Worm (Caenorhabditis elegans): ENCODE results near the gene nep-20.

The nep-20 gene

DNA sequence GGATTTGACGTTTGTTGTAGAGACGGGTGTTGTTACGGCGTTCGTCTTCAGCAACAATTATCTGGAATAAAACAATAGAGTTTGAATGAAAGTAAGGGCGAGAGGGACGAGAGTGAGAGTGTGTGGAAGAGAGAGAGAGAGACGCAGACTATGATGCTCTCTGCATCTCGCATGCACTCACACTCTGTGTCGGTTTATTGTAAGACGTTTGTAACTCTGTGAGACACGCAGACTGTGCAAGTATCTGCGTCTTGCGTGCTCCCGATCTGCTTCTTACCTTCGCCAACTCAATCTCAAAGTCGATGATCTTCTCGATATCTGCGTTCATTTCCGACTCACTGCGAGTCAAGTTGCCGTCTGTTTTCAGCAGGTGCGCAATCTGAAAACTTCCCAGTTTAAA is 27.6 kb upstream of the nep-20 start:
- TF ChIP-seq lin-39 (tag; optimal IDR thresholded peaks at IDR 0.05) (no peak), unc-62 (GFP tag; optimal IDR thresholded peaks at IDR 0.05) (no peak), snpc-4 (tag; optimal IDR thresholded peaks at IDR 0.05) (no peak), elt-1 (tag; optimal IDR thresholded peaks at IDR 0.05) (no peak), ztf-11 (tag; optimal IDR thresholded peaks at IDR 0.05) (no peak), aly-2 (tag; optimal IDR thresholded peaks at IDR 0.05) (no peak), zag-1 (tag; optimal IDR thresholded peaks at IDR 0.05) (no peak), ztf-4 (tag; optimal IDR thresholded peaks at IDR 0.05) (no peak), lsy-12 (tag; optimal IDR thresholded peaks at IDR 0.05) (no peak), ama-1 (optimal IDR thresholded peaks at IDR 0.05) (no peak), lin-15B (tag; optimal IDR thresholded peaks at IDR 0.05) (no peak), nfya-1 (tag; optimal IDR thresholded peaks at IDR 0.05; ENCODE audit: insufficient read depth) (no peak), nhr-43 (tag; optimal IDR thresholded peaks at IDR 0.05; ENCODE audit: poor library complexity, severe bottlenecking) (no peak), ceh-28 (tag; optimal IDR thresholded peaks at IDR 0.05) (no peak), egl-27 (tag; optimal IDR thresholded peaks at IDR 0.05) (no peak), R02D3.7 (tag; optimal IDR thresholded peaks at IDR 0.05) (no peak)

DNA sequence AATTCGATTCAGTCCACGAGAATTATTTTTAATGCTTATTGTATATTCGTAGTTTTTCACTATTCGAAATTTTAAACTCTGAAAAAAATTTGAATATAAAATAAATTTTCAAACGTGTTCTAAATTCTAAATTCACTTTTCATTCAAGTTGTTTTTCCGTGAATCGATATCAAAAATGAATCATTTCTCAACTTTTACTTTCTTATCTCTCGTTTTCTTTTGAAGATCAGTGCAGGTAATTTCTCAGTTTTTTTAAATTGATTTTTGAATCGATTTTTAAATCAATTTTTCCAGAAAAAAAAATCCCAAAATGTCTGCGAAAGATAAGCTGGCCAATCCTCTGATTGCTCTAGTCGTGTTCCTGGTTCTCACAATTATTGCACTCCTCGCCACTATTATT is 21.1 kb upstream of the nep-20 start, which contains the start of gene nep-6:
Gene nep-6, plus strand, starts transcription at position 301 of the 400 bp plus-strand sequence.
- TF ChIP-seq ztf-4 (tag; optimal IDR thresholded peaks at IDR 0.05) (no peak), egl-5 (tag; optimal IDR thresholded peaks at IDR 0.05) (no peak), nhr-12 (tag; optimal IDR thresholded peaks at IDR 0.05) (no peak), ceh-82 (tag; optimal IDR thresholded peaks at IDR 0.05) (no peak), R02D3.7 (tag; optimal IDR thresholded peaks at IDR 0.05) (no peak), elt-1 (tag; optimal IDR thresholded peaks at IDR 0.05) (no peak), snpc-4 (tag; optimal IDR thresholded peaks at IDR 0.05) (no peak), elt-3 (tag; optimal IDR thresholded peaks at IDR 0.05) (no peak), aly-2 (tag; optimal IDR thresholded peaks at IDR 0.05) (no peak), daf-12 (tag; optimal IDR thresholded peaks at IDR 0.05) (no peak), pha-4 (tag; optimal IDR thresholded peaks at IDR 0.05) (no peak), nfya-1 (tag; optimal IDR thresholded peaks at IDR 0.05; ENCODE audit: insufficient read depth) (no peak), tbx-2 (tag; optimal IDR thresholded peaks at IDR 0.05) (no peak), nhr-11 (tag; optimal IDR thresholded peaks at IDR 0.05) (no peak), ama-1 (optimal IDR thresholded peaks at IDR 0.05) (no peak), mml-1 (tag; optimal IDR thresholded peaks at IDR 0.05) (no peak), zag-1 (tag; optimal IDR thresholded peaks at IDR 0.05) (no peak), ceh-9 (tag; optimal IDR thresholded peaks at IDR 0.05) (no peak)

DNA sequence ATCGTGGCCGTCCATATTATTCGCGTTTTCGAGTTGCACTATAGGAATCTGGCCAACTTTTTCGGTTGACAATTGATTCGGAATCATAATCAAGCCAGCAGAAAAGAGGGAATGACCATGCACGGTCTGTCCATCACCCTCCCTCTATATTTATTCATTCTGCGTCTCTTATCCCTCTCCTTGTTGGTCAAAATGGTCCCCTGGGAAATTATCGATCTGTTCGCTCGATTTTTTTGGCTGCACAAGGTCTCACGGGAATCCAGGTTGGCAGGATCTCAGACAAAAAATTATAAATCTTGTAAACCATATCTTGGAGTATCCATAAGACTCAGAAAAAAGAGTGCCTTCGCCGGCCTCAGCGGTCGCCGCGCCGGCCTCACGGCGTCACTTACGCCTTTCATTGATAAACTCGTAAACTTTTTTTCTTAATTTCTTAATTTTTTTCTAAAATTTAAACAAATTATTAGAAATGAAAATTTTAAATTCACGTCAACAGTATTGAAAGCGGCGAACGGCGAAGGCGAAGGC is 19.1 kb upstream of the nep-20 start, which contains the start of the genes F18A12.7 and F18A12.2:
Gene F18A12.7, minus strand, starts transcription at position 101 of the 528 bp plus-strand sequence.
Gene F18A12.2, plus strand, starts transcription at position 478 of the 528 bp plus-strand sequence.
- TF ChIP-seq elt-1 (tag; optimal IDR thresholded peaks at IDR 0.05) (no peak), nhr-25 (tag; optimal IDR thresholded peaks at IDR 0.05) (no peak), lsy-12 (tag; optimal IDR thresholded peaks at IDR 0.05) (no peak), R02D3.7 (tag; optimal IDR thresholded peaks at IDR 0.05) (no peak), zag-1 (tag; optimal IDR thresholded peaks at IDR 0.05) (no peak), unc-62 (GFP tag; optimal IDR thresholded peaks at IDR 0.05) (no peak), jun-1 (tag; optimal IDR thresholded peaks at IDR 0.05) (no peak), elt-2 (tag; optimal IDR thresholded peaks at IDR 0.05) (no peak), fkh-2 (tag; optimal IDR thresholded peaks at IDR 0.05) (no peak), pqm-1 (tag; optimal IDR thresholded peaks at IDR 0.05) (no peak)

- no peak for TF ChIP-seq fkh-2 (tag; optimal IDR thresholded peaks at IDR 0.05)
- no peak for TF ChIP-seq jun-1 (tag; optimal IDR thresholded peaks at IDR 0.05)
- no peak for TF ChIP-seq hmg-11 (tag; optimal IDR thresholded peaks at IDR 0.05)
- no peak for TF ChIP-seq nhr-23 (tag; optimal IDR thresholded peaks at IDR 0.05)
These were observed 8.2 kb upstream of the nep-20 start, which contains the start of gene nep-8 for ce11 chrII:3403535-3403934. nep-8 (plus strand) TSS chrII:3403835.

ce11 chrII:3402854-3403253 is 7.5 kb upstream of the nep-20 start, which contains the start of gene nep-10:
nep-10 (minus strand) TSS chrII:3402954.
- no peak for TF ChIP-seq fkh-10 (GFP tag; optimal IDR thresholded peaks at IDR 0.05)
- no peak for TF ChIP-seq nhr-77 (tag; optimal IDR thresholded peaks at IDR 0.05)
- TF ChIP-seq nfya-1 (tag; optimal IDR thresholded peaks at IDR 0.05; ENCODE audit: insufficient read depth), result no peak
- no peak for TF ChIP-seq nhr-237 (tag; optimal IDR thresholded peaks at IDR 0.05)
- TF ChIP-seq ZK546.5 (tag; optimal IDR thresholded peaks at IDR 0.05), result no peak
- TF ChIP-seq eor-1 (tag; optimal IDR thresholded peaks at IDR 0.05), result no peak
- no peak for TF ChIP-seq ama-1 (optimal IDR thresholded peaks at IDR 0.05)
- no peak for TF ChIP-seq elt-3 (tag; optimal IDR thresholded peaks at IDR 0.05)
- TF ChIP-seq egl-5 (tag; optimal IDR thresholded peaks at IDR 0.05), result no peak
- no peak for TF ChIP-seq hmg-11 (tag; optimal IDR thresholded peaks at IDR 0.05)
- no peak for TF ChIP-seq nhr-43 (tag; optimal IDR thresholded peaks at IDR 0.05; ENCODE audit: poor library complexity, severe bottlenecking)
- no peak for TF ChIP-seq lin-15B (tag; optimal IDR thresholded peaks at IDR 0.05)
- no peak for TF ChIP-seq fkh-2 (tag; optimal IDR thresholded peaks at IDR 0.05)
